Worm (Caenorhabditis elegans) whole organism, midembryonic: ENCODE results near the gene F58G1.3.

Experiments used
- T22C8.4 ChIP-seq: fragments of 200-800 bp; sonication (Bioruptor generic); IDR thresholded peaks from 2 replicates; pipeline ENCODE4 v1.3.6; 2022; ENCODE audit warnings: missing genetic modification characterization, missing compliant biosample characterization
- cog-1 ChIP-seq: sonication (generic microtip); optimal IDR thresholded peaks from 2 replicates; lab custom pipeline; 2016; ENCODE audit warnings: missing genetic modification characterization, missing compliant biosample characterization
- flt-1 ChIP-seq: fragments of 200-800 bp; sonication (Bioruptor generic); IDR thresholded peaks from 2 replicates; pipeline ENCODE4 v1.3.6; 2022; ENCODE audit warnings: missing genetic modification characterization, missing compliant biosample characterization
- klf-2 ChIP-seq: fragments of 200-800 bp; sonication (Bioruptor generic); conservative IDR thresholded peaks from 2 replicates; pipeline ENCODE4 v1.3.6; 2022; ENCODE audit warnings: missing genetic modification reagents, missing genetic modification characterization, missing compliant biosample characterization
- med-1 ChIP-seq: sonication (generic microtip); optimal IDR thresholded peaks from 2 replicates; lab custom pipeline; 2017; ENCODE audit warnings: missing genetic modification characterization, mild to moderate bottlenecking, missing compliant biosample characterization, antibody characterized with exemption, missing genetic modification reagents; ENCODE audit not compliant: insufficient read depth
- ref-1 ChIP-seq: fragments of 200-800 bp; sonication (Bioruptor generic); conservative IDR thresholded peaks from 2 replicates; pipeline ENCODE4 v1.3.6; 2022; ENCODE audit warnings: missing genetic modification reagents, missing genetic modification characterization, missing compliant biosample characterization
- tab-1 ChIP-seq: fragments of 200-800 bp; sonication (Bioruptor generic); IDR thresholded peaks from 2 replicates; pipeline ENCODE4 v1.3.6; 2022; ENCODE audit warnings: missing genetic modification characterization, missing compliant biosample characterization
- ztf-23 ChIP-seq: fragments of 200-800 bp; sonication (Bioruptor generic); IDR thresholded peaks from 2 replicates; pipeline ENCODE4 v1.3.6; 2022; ENCODE audit warnings: missing genetic modification reagents, missing genetic modification characterization, missing compliant biosample characterization
- ztf-29 ChIP-seq: fragments of 200-800 bp; sonication (Bioruptor generic); IDR thresholded peaks from 2 replicates; pipeline ENCODE4 v1.3.6; 2022; ENCODE audit warnings: missing genetic modification reagents, missing genetic modification characterization, missing compliant biosample characterization

The F58G1.3 gene

DNA sequence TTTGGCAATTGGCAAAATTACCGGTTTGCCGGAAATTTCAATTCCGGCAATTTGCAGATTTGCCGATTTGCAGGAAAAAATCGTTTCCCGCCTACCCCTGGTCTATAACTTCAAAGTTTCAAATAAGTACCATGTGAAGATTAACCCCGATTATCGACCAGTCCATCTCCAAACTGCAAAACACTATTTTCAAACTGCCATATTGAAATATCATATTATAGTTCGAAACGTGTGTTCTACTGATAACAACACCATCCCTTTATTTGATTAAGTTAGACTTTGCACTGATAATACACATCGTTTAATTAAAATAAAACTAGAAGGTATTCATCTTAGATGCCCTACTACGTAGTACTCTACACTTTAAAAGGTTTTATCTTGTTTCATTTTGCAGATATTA is 2.0 kb upstream of the F58G1.3 start:
- TF ChIP-seq ref-1 (GFP tag; lab: Robert Waterston, UW) = no peak
- no peak for TF ChIP-seq cog-1 (tag; lab: Kevin White, UChicago)
- no peak for TF ChIP-seq T22C8.4 (GFP tag; lab: Robert Waterston, UW)
- TF ChIP-seq tab-1 (GFP tag; lab: Robert Waterston, UW) = no peak
- no peak for TF ChIP-seq klf-2 (GFP tag; lab: Robert Waterston, UW)

- no peak for TF ChIP-seq ref-1 (GFP tag; lab: Robert Waterston, UW)
- TF ChIP-seq med-1 (GFP tag; lab: Kevin White, UChicago) = no peak
- no peak for TF ChIP-seq cog-1 (tag; lab: Kevin White, UChicago)
These were observed 2.6 kb downstream of the F58G1.3 start, which contains the start of gene F58G1.8 for ce11 chrII:12925551-12925950. Gene F58G1.8 (minus strand): TSS chrII:12925651.

- TF ChIP-seq ztf-29 (GFP tag; lab: Robert Waterston, UW) (no peak), med-1 (GFP tag; lab: Kevin White, UChicago) (no peak), ref-1 (GFP tag; lab: Robert Waterston, UW) (no peak), ztf-23 (GFP tag; lab: Robert Waterston, UW) (no peak), tab-1 (GFP tag; lab: Robert Waterston, UW) (no peak), klf-2 (GFP tag; lab: Robert Waterston, UW) (no peak), cog-1 (tag; lab: Kevin White, UChicago) (no peak), T22C8.4 (GFP tag; lab: Robert Waterston, UW) (no peak), flt-1 (GFP tag; lab: Robert Waterston, UW) (no peak)
These were observed 4.9 kb downstream of the F58G1.3 start for ce11 chrII:12923225-12923624.

DNA sequence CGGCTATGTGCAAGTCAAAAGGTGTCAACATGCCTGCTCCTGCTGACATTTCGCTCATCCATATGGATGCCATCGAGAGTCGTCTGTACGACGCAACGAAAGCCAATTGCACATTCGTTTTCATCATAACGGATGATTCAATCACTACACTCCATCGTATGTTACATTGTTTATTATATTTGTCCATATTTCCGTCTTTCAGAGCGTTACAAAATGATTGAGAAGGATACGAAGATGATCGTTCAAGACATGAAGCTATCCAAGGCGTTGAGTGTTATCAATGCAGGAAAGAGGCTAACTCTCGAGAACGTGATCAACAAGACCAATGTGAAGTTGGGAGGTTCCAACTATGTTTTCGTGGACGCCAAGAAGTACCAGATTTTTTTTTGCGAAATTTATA is 6.7 kb downstream of the F58G1.3 start:
- TF ChIP-seq klf-2 (GFP tag; lab: Robert Waterston, UW) = no peak
- no peak for TF ChIP-seq cog-1 (tag; lab: Kevin White, UChicago)
- no peak for TF ChIP-seq ref-1 (GFP tag; lab: Robert Waterston, UW)
- no peak for TF ChIP-seq med-1 (GFP tag; lab: Kevin White, UChicago)
- TF ChIP-seq T22C8.4 (GFP tag; lab: Robert Waterston, UW) = no peak
- no peak for TF ChIP-seq flt-1 (GFP tag; lab: Robert Waterston, UW)
- TF ChIP-seq ztf-23 (GFP tag; lab: Robert Waterston, UW) = no peak
- TF ChIP-seq ztf-29 (GFP tag; lab: Robert Waterston, UW) = no peak
- no peak for TF ChIP-seq tab-1 (GFP tag; lab: Robert Waterston, UW)

DNA sequence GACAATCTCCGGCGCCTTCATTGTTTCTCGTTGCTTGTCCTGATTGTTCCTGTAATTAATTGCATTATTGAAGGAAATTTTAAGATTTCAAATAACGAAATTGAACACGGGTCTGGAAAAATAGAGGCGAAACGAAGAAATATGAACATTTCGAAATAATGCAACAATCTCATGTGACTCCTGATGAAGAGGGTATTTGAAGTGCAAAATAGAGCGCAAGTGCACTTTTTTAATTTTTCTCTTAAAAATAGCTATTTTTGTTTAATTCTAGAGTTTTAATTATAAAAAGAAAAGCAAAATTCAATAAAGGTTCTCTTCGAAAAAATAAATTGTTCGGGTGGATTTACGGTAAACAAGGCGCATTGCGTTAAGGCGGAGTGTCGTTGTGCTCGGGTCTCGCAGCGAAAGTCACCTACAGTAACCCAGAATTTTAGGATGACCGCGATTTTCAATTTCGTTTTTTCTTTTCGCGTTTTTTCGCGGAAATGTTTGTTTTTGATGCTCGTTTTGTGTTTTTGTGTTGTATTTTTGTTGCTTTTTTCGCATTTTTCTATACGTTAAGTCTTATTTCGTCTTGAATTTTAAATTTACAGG is 9.1 kb downstream of the F58G1.3 start, which contains the start of the genes F58G1.2 and wago-4:
TSS of gene F58G1.2 (minus strand) at position 51 of the 594 bp plus-strand sequence.
TSS of gene wago-4 (plus strand) at position 592 of the 594 bp plus-strand sequence.
- no peak for TF ChIP-seq T22C8.4 (GFP tag; lab: Robert Waterston, UW)
- TF ChIP-seq ztf-23 (GFP tag; lab: Robert Waterston, UW) = no peak
- no peak for TF ChIP-seq flt-1 (GFP tag; lab: Robert Waterston, UW)
- TF ChIP-seq klf-2 (GFP tag; lab: Robert Waterston, UW) = no peak
- TF ChIP-seq med-1 (GFP tag; lab: Kevin White, UChicago) = no peak
- TF ChIP-seq tab-1 (GFP tag; lab: Robert Waterston, UW) = no peak
- no peak for TF ChIP-seq ztf-29 (GFP tag; lab: Robert Waterston, UW)
- TF ChIP-seq cog-1 (tag; lab: Kevin White, UChicago) = no peak
- TF ChIP-seq ref-1 (GFP tag; lab: Robert Waterston, UW) = no peak

DNA sequence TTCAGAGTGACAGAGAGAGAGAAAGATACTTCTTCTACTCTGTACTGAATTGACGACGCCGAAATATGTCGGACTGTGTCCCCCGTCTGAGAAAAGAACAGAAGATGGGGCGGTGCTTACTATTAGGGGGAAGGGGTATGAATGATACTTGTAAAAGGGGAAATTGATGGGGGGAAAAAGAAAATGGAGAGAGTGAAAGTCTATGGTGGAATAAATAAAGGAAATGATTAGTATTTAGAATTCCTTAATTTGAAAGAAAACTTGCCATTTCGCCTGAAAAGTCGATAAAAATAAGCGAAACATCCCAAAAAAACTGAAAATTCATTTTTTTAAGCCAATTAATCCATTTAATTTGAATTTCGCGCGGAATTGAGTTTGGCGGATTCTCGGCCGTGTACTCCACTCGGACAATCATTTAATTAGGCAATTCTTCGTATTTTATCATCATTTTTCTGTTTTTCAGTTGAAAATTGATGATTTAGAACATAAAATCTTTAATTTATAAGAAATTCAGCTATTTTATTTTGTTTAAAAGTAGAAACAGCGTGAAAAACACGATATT is 13.5 kb downstream of the F58G1.3 start, which contains the start of gene F35C5.12:
TSS of gene F35C5.12 (minus strand) at position 51 of the 562 bp plus-strand sequence.
- TF ChIP-seq klf-2 (GFP tag; lab: Robert Waterston, UW) = no peak
- TF ChIP-seq T22C8.4 (GFP tag; lab: Robert Waterston, UW) = no peak

DNA sequence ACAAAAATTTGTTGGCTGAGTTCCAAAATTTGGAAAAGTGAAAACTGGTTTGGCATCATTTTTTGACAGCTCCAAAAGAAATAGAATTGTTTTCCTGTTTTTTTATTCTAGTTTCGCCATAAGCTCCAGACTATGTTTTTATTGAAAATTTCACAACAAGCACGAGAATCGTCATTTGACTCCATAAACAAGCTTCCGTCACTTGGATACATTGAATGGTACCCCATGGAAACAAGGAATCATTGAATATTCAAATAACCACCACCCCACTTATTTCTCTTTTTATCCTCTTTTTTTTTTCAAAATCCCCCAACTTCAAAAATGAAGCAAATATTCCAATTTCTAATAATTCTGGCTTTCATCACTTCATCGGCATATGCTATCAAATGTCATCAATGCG is 19.4 kb downstream of the F58G1.3 start, which contains the start of gene ddn-2:
TSS of gene ddn-2 (plus strand) at position 301 of the 400 bp plus-strand sequence.
- TF ChIP-seq ztf-23 (GFP tag; lab: Robert Waterston, UW) (no peak), tab-1 (GFP tag; lab: Robert Waterston, UW) (no peak), ztf-29 (GFP tag; lab: Robert Waterston, UW) (no peak), med-1 (GFP tag; lab: Kevin White, UChicago) (no peak), cog-1 (tag; lab: Kevin White, UChicago) (no peak), flt-1 (GFP tag; lab: Robert Waterston, UW) (no peak), klf-2 (GFP tag; lab: Robert Waterston, UW) (no peak), ref-1 (GFP tag; lab: Robert Waterston, UW) (no peak), T22C8.4 (GFP tag; lab: Robert Waterston, UW) (no peak)

DNA sequence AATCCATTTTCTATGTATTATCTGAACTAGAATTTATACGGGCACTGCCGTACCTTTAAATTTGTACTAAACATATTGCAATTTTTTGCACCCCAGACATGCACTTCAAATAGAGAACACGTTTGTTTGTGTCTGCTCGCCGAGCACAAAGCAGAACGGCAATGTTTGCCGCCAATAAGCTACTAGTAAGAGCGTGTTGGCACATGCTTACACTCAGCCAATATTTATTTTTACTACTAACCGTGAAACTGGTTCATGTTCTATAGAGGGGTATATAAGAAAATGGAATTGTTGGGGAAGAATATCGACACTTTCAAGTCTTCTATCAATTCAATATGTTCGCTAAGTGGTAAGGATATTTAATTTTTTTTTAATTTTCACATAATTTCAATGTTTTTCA is 21.1 kb downstream of the F58G1.3 start, which contains the start of gene nspb-11:
TSS of gene nspb-11 (plus strand) at position 301 of the 400 bp plus-strand sequence.
- TF ChIP-seq tab-1 (GFP tag; lab: Robert Waterston, UW) (no peak), med-1 (GFP tag; lab: Kevin White, UChicago) (no peak), T22C8.4 (GFP tag; lab: Robert Waterston, UW) (no peak), cog-1 (tag; lab: Kevin White, UChicago) (no peak), ztf-23 (GFP tag; lab: Robert Waterston, UW) (no peak)

DNA sequence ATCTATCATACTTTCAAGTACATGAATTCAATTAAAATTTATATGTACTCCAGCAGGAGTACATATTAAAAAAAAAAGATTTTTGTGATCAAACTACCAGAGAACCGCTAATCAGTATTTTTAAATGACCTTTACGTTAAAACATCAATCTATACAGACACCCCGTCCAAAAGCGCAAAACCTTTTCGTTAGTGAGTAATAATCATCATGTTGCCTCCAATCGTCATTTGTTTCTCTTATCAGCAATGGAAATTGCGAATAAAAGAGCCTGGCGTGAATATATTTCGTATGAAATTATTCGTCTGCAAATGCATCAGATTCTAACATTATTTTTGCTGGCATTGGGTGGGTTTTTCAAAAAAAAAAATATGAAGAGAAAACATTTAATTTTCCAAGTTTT is 24.0 kb downstream of the F58G1.3 start, which contains the start of gene clec-66:
TSS of gene clec-66 (plus strand) at position 225 of the 400 bp plus-strand sequence.
- TF ChIP-seq ref-1 (GFP tag; lab: Robert Waterston, UW) (no peak), cog-1 (tag; lab: Kevin White, UChicago) (no peak), tab-1 (GFP tag; lab: Robert Waterston, UW) (no peak), flt-1 (GFP tag; lab: Robert Waterston, UW) (no peak), med-1 (GFP tag; lab: Kevin White, UChicago) (no peak), T22C8.4 (GFP tag; lab: Robert Waterston, UW) (no peak), ztf-23 (GFP tag; lab: Robert Waterston, UW) (no peak), klf-2 (GFP tag; lab: Robert Waterston, UW) (no peak), ztf-29 (GFP tag; lab: Robert Waterston, UW) (no peak)
